Worm (Caenorhabditis elegans): Measurements from ENCODE around the gene F14B8.5.
A peak's percentile ranks its signal among the peaks of the same experiment; 100 is the strongest.

The F14B8.5 gene

DNA sequence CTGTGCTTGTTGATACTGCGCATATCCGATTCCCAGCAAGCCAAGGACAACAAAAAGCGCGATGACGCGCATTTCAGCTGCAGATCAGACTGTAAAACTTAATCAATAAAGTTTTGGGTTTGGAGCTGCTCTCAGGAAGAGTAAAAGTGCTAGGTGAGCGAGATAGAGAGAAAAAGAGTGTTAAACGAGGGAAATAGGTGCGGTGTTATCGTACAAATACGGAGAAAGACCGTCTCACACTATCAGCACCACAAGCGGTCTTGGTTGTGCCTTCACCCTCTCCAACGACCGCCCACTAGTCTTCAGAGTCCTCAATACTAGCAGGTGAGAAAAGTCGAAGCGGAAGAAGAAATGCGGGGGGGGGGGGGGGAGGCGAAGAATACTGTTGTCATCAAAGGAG lies at the start of gene F14B8.5:
Gene F14B8.5 (minus strand): TSS at position 127 of the 400 bp plus-strand sequence.
- TF ChIP-seq fos-1 (tag; optimal IDR thresholded peaks at IDR 0.05) (no peak), elt-2 (tag; optimal IDR thresholded peaks at IDR 0.05) (peak; percentile 55), pqm-1 (tag; optimal IDR thresholded peaks at IDR 0.05) (peak; percentile 31)

DNA sequence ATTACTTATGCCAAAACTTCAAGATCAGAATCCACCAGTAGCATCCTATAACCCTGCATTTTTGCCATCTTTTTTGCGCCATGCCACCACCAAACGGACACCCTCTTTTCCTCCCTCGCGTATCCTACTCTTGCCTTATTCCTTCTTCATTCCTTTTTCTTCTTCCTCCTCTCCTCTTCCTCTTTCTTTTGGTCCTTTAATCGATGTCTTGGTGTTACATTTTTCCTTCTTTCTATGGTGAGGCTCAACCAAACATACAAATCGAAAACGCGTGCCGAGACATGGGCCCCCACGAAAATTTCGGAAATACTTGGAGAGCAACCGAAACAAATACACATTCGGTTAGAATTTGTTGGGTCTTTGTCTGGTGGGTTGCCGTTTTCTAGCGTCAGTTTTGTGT lies 42.8 kb upstream of the F14B8.5 start:
- TF ChIP-seq jun-1 (tag; optimal IDR thresholded peaks at IDR 0.05): no peak
- no peak for TF ChIP-seq lin-15B (tag; optimal IDR thresholded peaks at IDR 0.05)
- TF ChIP-seq zag-1 (tag; optimal IDR thresholded peaks at IDR 0.05): no peak
- TF ChIP-seq lin-39 (tag; optimal IDR thresholded peaks at IDR 0.05): peak; percentile 71
- TF ChIP-seq ceh-28 (tag; optimal IDR thresholded peaks at IDR 0.05): no peak
- no peak for TF ChIP-seq ceh-16 (tag; optimal IDR thresholded peaks at IDR 0.05)
- TF ChIP-seq pqm-1 (tag; optimal IDR thresholded peaks at IDR 0.05): no peak
- no peak for TF ChIP-seq egl-27 (tag; optimal IDR thresholded peaks at IDR 0.05)
- TF ChIP-seq nfya-1 (tag; optimal IDR thresholded peaks at IDR 0.05; ENCODE audit: insufficient read depth): peak; percentile 39

DNA sequence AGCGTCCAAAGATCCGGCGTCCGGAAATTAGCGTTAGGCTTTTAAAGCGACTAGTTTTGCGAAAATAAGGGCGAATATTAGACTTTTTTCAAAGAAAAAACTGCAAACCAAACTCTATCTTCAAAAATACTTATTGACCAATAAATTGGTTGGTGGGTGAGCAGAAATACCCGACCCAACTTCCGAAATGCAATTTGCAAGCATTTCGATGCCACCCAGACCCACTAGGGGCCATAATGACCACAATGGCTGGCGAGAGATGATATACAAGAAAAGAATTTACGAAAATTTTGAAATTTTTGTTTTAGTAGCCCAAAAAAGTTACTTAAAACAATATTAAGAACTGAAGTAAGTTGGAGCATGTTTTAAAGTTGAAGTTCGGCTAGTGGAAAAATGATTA lies 41.6 kb upstream of the F14B8.5 start:
- no peak for TF ChIP-seq egl-27 (tag; optimal IDR thresholded peaks at IDR 0.05)

DNA sequence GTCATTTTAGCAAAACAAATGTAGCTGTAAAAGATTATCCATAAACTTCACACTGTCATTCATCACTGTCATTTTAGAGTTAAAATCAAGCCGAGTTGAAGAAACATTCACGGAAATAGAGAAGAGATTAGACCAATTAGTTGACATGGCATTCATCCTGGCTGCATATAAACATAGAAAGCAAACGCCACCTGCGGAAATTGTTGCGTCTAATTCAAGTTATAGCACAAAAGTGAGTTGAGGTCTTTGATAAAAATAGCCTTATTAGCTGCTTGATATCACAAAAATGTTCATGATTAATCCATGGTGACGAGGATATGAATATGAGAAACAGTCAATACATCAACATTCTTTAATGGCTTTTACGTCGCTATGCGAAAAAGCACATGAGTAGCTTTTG lies 40.0 kb upstream of the F14B8.5 start:
- TF ChIP-seq lin-39 (tag; optimal IDR thresholded peaks at IDR 0.05): no peak

DNA sequence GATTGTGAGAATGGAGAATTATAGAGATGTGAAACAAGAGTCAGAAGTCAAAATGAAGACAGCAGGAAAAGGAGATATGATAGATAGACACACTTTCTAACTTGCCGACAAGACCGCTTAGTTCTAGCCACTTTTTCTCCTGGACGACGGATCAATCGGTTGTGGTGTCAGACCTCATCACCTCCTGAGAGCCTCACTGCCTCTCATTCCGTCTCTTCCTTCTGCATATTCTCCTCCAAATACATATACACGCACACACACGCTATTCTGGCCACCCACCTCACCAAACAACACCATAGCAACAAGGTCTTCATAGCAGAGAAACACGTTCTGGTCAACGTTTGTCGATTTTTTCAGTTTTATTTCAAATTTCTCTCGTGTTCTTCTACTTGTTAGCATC lies 38.6 kb upstream of the F14B8.5 start, which contains the start of gene F01E11.3:
Gene F01E11.3 (plus strand): TSS at position 301 of the 400 bp plus-strand sequence.
- TF ChIP-seq ZK546.5 (tag; optimal IDR thresholded peaks at IDR 0.05) (no peak), egl-27 (tag; optimal IDR thresholded peaks at IDR 0.05) (no peak), lin-39 (tag; optimal IDR thresholded peaks at IDR 0.05) (no peak), ztf-4 (tag; optimal IDR thresholded peaks at IDR 0.05) (no peak), nfya-1 (tag; optimal IDR thresholded peaks at IDR 0.05; ENCODE audit: insufficient read depth) (no peak), snpc-4 (tag; optimal IDR thresholded peaks at IDR 0.05) (no peak), pha-4 (tag; optimal IDR thresholded peaks at IDR 0.05) (no peak), lsy-12 (tag; optimal IDR thresholded peaks at IDR 0.05) (no peak), nhr-237 (tag; optimal IDR thresholded peaks at IDR 0.05) (no peak), pqm-1 (tag; optimal IDR thresholded peaks at IDR 0.05) (no peak)

DNA sequence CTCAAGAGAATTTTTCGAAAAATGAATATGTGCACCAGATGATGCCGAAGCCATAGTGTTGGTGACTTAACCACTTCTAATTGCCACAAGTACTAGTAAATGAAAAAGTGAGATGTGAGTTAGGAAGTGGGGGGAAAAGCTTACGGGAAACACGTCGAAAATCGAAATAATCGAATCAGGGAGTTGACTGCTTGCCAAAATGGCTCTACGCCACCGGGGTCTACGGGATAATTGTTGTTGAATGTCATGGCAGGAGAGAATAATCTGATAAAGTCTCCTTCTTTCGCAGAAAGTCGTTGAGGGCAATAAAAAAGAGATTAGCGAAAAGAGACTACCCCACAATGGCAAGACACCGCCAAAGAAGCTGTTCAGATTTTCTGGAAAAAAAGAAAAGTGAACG lies 35.3 kb upstream of the F14B8.5 start:
- TF ChIP-seq pha-4 (tag; optimal IDR thresholded peaks at IDR 0.05) (no peak), nhr-76 (tag; optimal IDR thresholded peaks at IDR 0.05) (no peak), elt-2 (tag; optimal IDR thresholded peaks at IDR 0.05) (no peak), lin-15B (tag; optimal IDR thresholded peaks at IDR 0.05) (no peak), egl-5 (tag; optimal IDR thresholded peaks at IDR 0.05) (no peak), nhr-11 (tag; optimal IDR thresholded peaks at IDR 0.05) (no peak), R02D3.7 (tag; optimal IDR thresholded peaks at IDR 0.05) (no peak), unc-39 (tag; optimal IDR thresholded peaks at IDR 0.05) (no peak), daf-12 (tag; optimal IDR thresholded peaks at IDR 0.05) (no peak), unc-62 (GFP tag; optimal IDR thresholded peaks at IDR 0.05) (no peak), egl-27 (tag; optimal IDR thresholded peaks at IDR 0.05) (no peak), snpc-4 (tag; optimal IDR thresholded peaks at IDR 0.05) (no peak), lin-39 (tag; optimal IDR thresholded peaks at IDR 0.05) (no peak), ceh-82 (tag; optimal IDR thresholded peaks at IDR 0.05) (no peak), nhr-25 (tag; optimal IDR thresholded peaks at IDR 0.05) (no peak), elt-3 (tag; optimal IDR thresholded peaks at IDR 0.05) (no peak), nhr-12 (tag; optimal IDR thresholded peaks at IDR 0.05) (no peak), ama-1 (optimal IDR thresholded peaks at IDR 0.05) (no peak), ceh-9 (tag; optimal IDR thresholded peaks at IDR 0.05) (no peak), nhr-28 (tag; optimal IDR thresholded peaks at IDR 0.05) (no peak)

DNA sequence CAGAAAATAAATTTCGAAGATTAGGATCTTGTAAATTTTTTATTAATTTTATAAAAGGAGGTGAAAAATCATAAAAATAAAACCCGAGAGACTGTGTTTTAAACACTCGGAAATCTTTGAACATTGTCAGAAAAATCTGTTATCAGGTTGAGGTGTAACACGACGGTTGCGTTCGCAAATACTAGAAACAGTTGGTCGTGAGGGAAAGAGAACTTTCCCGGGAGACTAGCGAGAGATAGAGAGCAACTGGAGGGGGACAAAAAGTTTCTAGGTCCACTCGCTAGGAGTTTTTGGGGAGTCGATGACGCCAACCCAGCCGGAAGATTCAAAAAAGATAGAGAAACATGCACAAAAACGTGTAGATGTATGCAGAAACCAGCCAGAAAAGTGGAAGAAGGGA lies 33.8 kb upstream of the F14B8.5 start:
- TF ChIP-seq nfya-1 (tag; optimal IDR thresholded peaks at IDR 0.05; ENCODE audit: insufficient read depth) (peak; percentile 5), elt-2 (tag; optimal IDR thresholded peaks at IDR 0.05) (no peak)
